Worm (Caenorhabditis elegans) whole organism, young adult: Measurements from ENCODE around the gene W01D2.3.

Experiments used
- ccch-3 ChIP-seq: fragments of 200-800 bp; sonication (Bioruptor generic); optimal IDR thresholded peaks from 2 replicates; lab custom pipeline; 2018; ENCODE audit warnings: mild to moderate bottlenecking, missing genetic modification characterization, missing compliant biosample characterization
- efl-1 ChIP-seq: fragments of 150-350 bp; optimal IDR thresholded peaks from 2 replicates; lab custom pipeline; 2014; ENCODE audit warnings: missing biosample characterization, missing genetic modification reagents, missing genetic modification characterization
- madf-6 ChIP-seq: fragments of 200-800 bp; sonication (Bioruptor generic); IDR thresholded peaks from 2 replicates; pipeline ENCODE4 v1.3.6; 2022; ENCODE audit warnings: missing genetic modification reagents, missing genetic modification characterization, missing compliant biosample characterization
- sdz-38 ChIP-seq: sonication (generic microtip); optimal IDR thresholded peaks from 2 replicates; lab custom pipeline; 2016; ENCODE audit warnings: missing genotype, missing genetic modification characterization, missing compliant biosample characterization
- sea-2 ChIP-seq: fragments of 200-800 bp; sonication (Bioruptor generic); IDR thresholded peaks from 2 replicates; pipeline ENCODE4 v1.3.6; 2022; ENCODE audit warnings: missing genetic modification characterization, missing compliant biosample characterization
- snpc-1.1 ChIP-seq: sonication (generic microtip); optimal IDR thresholded peaks from 2 replicates; lab custom pipeline; 2017; ENCODE audit warnings: missing genetic modification characterization, mild to moderate bottlenecking, missing compliant biosample characterization, antibody characterized with exemption, moderate library complexity, missing genotype, missing genetic modification reagents; ENCODE audit not compliant: insufficient read depth
- snpc-4 ChIP-seq, 5 experiments: fragments of 150-350 bp in 1 of 5; sonication (generic microtip) in 4 of 5; optimal IDR thresholded peaks; 2 replicates each; lab custom pipeline; 2014 to 2018; ENCODE audit warnings: missing genetic modification characterization in 5 of 5, missing biosample characterization in 3 of 5, antibody characterized with exemption in 2 of 5, mild to moderate bottlenecking in 2 of 5, missing compliant biosample characterization in 2 of 5, missing genotype in 2 of 5, moderate library complexity in 2 of 5, missing genetic modification reagents in 1 of 5
- unc-62 ChIP-seq: fragments of 150-350 bp; optimal IDR thresholded peaks from 2 replicates; lab custom pipeline; 2014; ENCODE audit warnings: missing biosample characterization, missing genetic modification reagents, missing genetic modification characterization

- TF ChIP-seq ccch-3 (GFP tag; lab: Kevin White, UChicago) (no peak), sea-2 (no peak), sdz-38 (tag; lab: Kevin White, UChicago) (no peak), efl-1 (GFP tag; lab: Kevin White, UChicago) (no peak), unc-62 (GFP tag; lab: Kevin White, UChicago) (no peak), snpc-1.1 (tag; lab: Kevin White, UChicago) (no peak), madf-6 (GFP tag; lab: Robert Waterston, UW) (no peak), snpc-4 (GFP tag; optimal IDR thresholded peaks at IDR 0.05; lab: Kevin White, UChicago) (no peak), snpc-4 (tag; optimal IDR thresholded peaks at IDR 0.05; lab: Kevin White, UChicago) (peak in 2 of 4 experiments; percentile 85 to 88)
Observed at ce11 chrII:14772956-14773788, 30.9 kb downstream of the W01D2.3 start, which contains the start of gene Y54E2A.7.
